Fruit fly (Drosophila melanogaster) whole organism, wandering third instar larva: Measurements from ENCODE around the gene Tdg.

ENCODE experiments used
- Abd-B ChIP-seq: fragments of >200 bp; optimal IDR thresholded peaks from 2 replicates; lab custom pipeline; 2017; ENCODE audit warnings: missing biosample characterization, missing genetic modification characterization
- CG32264 ChIP-seq: fragments of 200-800 bp; sonication (Bioruptor generic); optimal IDR thresholded peaks from 2 replicates; lab custom pipeline; 2016; ENCODE audit warnings: missing biosample characterization, missing genetic modification characterization
- CrebA ChIP-seq: fragments of 200-800 bp; sonication (Bioruptor generic); optimal IDR thresholded peaks from 2 replicates; lab custom pipeline; 2016; ENCODE audit warnings: missing biosample characterization, mild to moderate bottlenecking, missing genetic modification characterization, borderline replicate concordance
- Myc ChIP-seq: fragments of >200 bp; optimal IDR thresholded peaks from 2 replicates; lab custom pipeline; 2017
- N ChIP-seq: fragments of >200 bp; optimal IDR thresholded peaks from 2 replicates; lab custom pipeline; 2018; ENCODE audit warnings: missing biosample characterization, missing external identifiers, missing genetic modification characterization
- OdsH ChIP-seq: fragments of 200-800 bp; sonication (Bioruptor generic); optimal IDR thresholded peaks from 2 replicates; lab custom pipeline; 2016; ENCODE audit warnings: missing biosample characterization, mild to moderate bottlenecking, missing genetic modification characterization
- Sp1 ChIP-seq: fragments of 200-800 bp; sonication (Bioruptor generic); optimal IDR thresholded peaks from 3 replicates; lab custom pipeline; 2019; ENCODE audit warnings: missing biosample characterization, mild to moderate bottlenecking, missing genetic modification characterization, moderate library complexity
- usp ChIP-seq: fragments of >200 bp; optimal IDR thresholded peaks from 2 replicates; lab custom pipeline; 2017; ENCODE audit warnings: missing biosample characterization, missing genetic modification characterization

- TF ChIP-seq Sp1 (GFP tag; lab: Kevin White, UChicago) (no peak), OdsH (GFP tag; lab: Kevin White, UChicago) (no peak), usp (no peak), Myc (lab: Kevin White, UChicago) (no peak), CG32264 (no peak), CrebA (GFP tag; lab: Kevin White, UChicago) (no peak), N (GFP tag; lab: Kevin White, UChicago) (no peak), Abd-B (no peak)
Measured at dm6 chr4:588514-588913, 30.9 kb upstream of the Tdg start.
